Worm (Caenorhabditis elegans): ENCODE results near the gene fbf-1.

DNA sequence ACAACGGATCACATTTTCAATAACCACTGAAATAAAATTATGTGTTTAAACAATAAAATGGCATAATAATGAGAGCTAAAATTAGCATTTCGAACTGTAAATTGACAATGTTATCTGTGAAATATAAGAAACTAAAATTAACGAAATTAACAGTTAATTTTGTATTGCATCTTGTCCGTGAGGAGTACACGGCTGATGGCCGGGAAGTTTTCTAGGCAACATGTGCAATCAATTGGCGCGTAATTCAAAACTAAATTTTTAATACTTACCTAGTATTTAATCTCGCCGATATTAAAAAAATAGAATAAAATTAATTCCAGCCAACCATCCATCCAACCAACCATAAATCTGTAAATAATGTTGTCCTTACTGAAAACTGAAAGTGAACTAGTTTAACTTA, 19.1 kb downstream of the fbf-1 start:
- no peak for TF ChIP-seq R02D3.7 (tag; optimal IDR thresholded peaks at IDR 0.05)
- TF ChIP-seq fos-1 (tag; optimal IDR thresholded peaks at IDR 0.05): no peak

Data from whole organism, L4 larva.